Fruit fly (Drosophila melanogaster): ENCODE measurements around the gene bip1.

Gene bip1

DNA sequence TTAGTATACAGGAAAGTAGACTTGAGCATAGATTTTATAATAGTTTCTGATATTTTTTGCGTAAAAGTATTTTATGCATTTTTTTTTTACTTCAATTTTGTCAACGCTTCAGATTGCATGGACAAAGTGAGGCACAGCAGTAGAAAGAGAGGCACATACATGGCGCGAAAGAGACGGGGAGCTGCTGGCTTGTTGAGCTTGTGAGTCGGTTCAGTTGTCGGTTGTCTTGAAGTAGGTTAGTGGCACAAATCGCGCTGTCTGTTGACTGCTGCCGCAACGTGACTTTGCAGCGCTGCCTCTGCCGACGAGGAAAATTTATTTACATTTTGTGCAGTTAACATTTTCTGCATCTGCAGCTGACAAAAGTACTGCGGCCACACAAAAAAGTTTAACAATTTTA is 52.7 kb downstream of the bip1 start:
- peak; percentile 51 for TF ChIP-seq CG10431 (GFP tag; optimal IDR thresholded peaks at IDR 0.05)
- TF ChIP-seq CG12155 (GFP tag; optimal IDR thresholded peaks at IDR 0.05) = no peak
- TF ChIP-seq CG2199 (GFP tag; IDR thresholded peaks at IDR 0.05) = peak; percentile 44; the same call in 1 of the 3 replicates
- TF ChIP-seq chinmo (GFP tag; IDR thresholded peaks at IDR 0.05; ENCODE audit: partially characterized antibody) = 0 out of 4 replicates have a peak, but pooled peaks have one; percentile 53
- TF ChIP-seq tap (tag; optimal IDR thresholded peaks at IDR 0.05) = no peak
- TF ChIP-seq so (GFP tag; IDR thresholded peaks at IDR 0.05) = peak; percentile 52; the same call in 1 of the 3 replicates
- TF ChIP-seq CG7928 (GFP tag; optimal IDR thresholded peaks at IDR 0.05) = no peak
